Worm (Caenorhabditis elegans) whole organism, young adult: ENCODE results near the gene clc-29.

ENCODE experiments used
- C06A6.2 ChIP-seq: fragments of 200-800 bp; sonication (Bioruptor generic); conservative IDR thresholded peaks from 2 replicates; pipeline ENCODE4 v1.3.6; 2022; ENCODE audit warnings: missing genetic modification characterization, missing compliant biosample characterization
- bed-2 ChIP-seq: fragments of 200-800 bp; sonication (Bioruptor generic); IDR thresholded peaks from 2 replicates; pipeline ENCODE4 v1.3.6; 2022; ENCODE audit warnings: missing genetic modification reagents, missing genetic modification characterization, missing compliant biosample characterization
- ceh-91 ChIP-seq: fragments of 200-800 bp; sonication (Bioruptor generic); IDR thresholded peaks from 2 replicates; pipeline ENCODE4 v1.3.6; 2022; ENCODE audit warnings: missing genetic modification reagents, missing genetic modification characterization, missing compliant biosample characterization

DNA sequence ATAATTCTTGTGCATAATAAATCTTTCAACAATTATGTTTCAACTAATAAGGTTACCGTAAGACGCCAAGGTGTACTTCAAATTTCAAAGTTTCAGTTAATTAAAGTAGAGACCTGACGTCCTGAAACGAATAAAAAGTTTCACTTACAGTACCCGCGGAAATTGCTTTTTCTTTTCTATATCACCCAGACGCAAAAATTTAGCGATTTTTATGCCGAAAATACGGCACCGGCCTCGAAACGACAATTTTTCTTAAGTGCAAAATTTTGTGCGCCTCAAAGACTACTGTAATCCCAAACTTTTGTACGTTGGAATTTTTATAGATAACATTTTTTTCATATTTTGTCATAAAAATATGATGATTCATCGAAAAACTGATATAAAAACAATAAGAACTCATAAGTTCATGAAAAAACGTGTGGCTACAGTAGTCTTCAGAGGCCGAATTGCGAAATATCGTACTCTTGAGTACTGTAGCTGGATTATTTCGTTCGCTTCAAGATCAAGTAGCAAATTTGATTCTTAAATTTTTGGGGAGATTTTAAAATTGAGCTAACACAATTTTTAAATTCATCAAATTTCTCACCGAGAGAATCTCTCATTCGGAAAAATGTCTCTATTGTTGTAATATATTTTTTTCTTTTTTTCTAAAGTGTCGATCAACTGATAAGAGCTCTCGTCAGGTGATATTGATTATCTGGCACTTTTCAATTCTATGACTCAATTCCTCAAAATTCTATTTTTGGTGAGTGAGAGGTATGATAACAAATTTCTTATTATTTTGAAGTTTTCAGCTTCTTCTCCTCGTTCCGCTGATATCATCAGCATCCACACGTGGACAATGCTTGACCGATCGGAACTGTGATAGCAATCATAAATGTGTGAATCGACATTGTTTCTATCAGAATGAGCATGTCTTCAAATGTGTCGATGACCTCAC is 21.9 kb downstream of the clc-29 start, which contains the start of gene ZC262.13:
- TF ChIP-seq C06A6.2 (GFP tag; lab: Robert Waterston, UW), result no peak
- no peak for TF ChIP-seq bed-2 (GFP tag; lab: Robert Waterston, UW)
- no peak for TF ChIP-seq ceh-91 (GFP tag; lab: Robert Waterston, UW)
